Worm (Caenorhabditis elegans) whole organism, early embryonic: Measurements from ENCODE around the gene srsx-12.

Source experiments
- ama-1 ChIP-seq: fragments of 150-350 bp; optimal IDR thresholded peaks from 2 replicates; lab custom pipeline; 2014
- flt-1 ChIP-seq: fragments of 200-800 bp; sonication (Bioruptor generic); IDR thresholded peaks from 2 replicates; pipeline ENCODE4 v1.3.6; 2022; ENCODE audit warnings: missing genetic modification characterization, missing compliant biosample characterization

DNA sequence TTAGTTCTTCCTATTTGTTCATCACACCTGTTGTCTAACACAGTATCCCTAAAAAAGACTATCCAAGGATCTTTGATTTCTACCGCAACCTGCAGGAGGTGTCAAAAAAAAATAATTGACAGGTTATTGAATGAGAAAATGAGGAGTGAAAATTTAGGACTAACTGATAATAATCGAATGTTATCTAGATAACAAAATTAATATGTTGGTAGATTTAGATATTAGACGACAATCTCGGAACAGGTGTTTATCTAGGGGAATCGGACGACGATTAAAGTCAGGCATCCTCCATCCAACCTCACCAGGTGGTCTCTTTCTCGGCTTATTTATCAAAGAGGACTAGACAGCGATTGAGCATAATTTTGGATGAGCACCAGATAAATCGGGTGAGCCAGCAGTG is 12.0 kb downstream of the srsx-12 start:
- TF ChIP-seq ama-1 (lab: Kevin White, UChicago) (no peak), flt-1 (GFP tag; lab: Robert Waterston, UW) (no peak)
